Fruit fly (Drosophila melanogaster) whole organism, larva: Measurements from ENCODE around the gene TbCMF46.

Experiments used
- noc ChIP-seq: fragments of 200-800 bp; sonication (Bioruptor generic); optimal IDR thresholded peaks from 3 replicates; lab custom pipeline; 2019; ENCODE audit warnings: missing biosample characterization, mild to moderate bottlenecking, missing genetic modification characterization, moderate library complexity

The TbCMF46 gene

DNA sequence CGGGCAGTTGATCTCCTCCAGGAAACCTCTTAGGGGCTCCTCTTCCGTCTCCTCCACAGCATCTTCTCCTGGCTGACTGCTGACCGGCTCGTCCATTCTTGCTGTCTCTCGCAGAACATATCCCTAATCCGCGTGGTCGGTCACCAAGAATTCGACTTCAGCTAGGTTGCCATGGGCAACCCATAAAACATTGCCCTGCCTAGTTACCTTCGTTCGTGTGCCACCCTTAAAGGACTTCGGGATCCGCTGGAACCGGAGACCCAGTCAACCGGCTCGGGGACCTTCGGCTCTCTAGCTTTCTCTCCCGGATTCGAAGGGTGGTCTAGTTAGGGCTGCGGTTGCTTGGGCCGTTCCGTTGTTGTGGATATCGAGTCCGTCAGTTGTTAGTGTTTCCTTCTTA, at the start of gene TbCMF46, which contains the start of gene CG42366:
TbCMF46 (minus strand) TSS at position 101 of the 400 bp plus-strand sequence.
CG42366 (plus strand) TSS at position 397 of the 400 bp plus-strand sequence.
- no peak for TF ChIP-seq noc (tag; lab: Kevin White, UChicago)

dm6 chr2L:9972624-9973023, 48.0 kb upstream of the TbCMF46 start:
- TF ChIP-seq noc (tag; lab: Kevin White, UChicago) = no peak

DNA sequence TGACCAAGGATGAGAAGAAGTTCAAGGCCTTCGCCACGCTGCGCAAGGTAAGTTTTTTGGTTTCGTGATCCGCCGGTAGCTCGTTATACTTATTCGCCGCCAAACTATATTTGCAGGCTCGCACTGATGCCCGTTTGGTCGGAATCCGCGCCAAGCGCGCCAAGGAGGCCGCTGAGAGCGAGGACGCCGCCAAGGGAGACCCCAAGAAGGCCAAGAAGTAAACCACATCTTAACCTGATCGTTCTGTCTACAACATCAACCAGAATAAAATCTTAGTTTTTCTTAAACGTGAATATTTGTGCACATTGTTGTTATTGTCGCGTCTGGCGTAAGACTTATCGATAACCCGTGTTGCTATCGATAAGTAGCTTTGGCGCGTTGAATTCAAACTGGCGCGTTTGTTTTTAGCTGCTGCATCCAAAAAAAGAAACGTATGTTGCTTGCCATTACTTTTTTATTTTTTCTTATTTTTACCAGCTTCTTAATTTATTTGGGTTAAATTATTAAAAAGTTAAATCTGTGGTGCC, 43.6 kb upstream of the TbCMF46 start:
- no peak for TF ChIP-seq noc (tag; lab: Kevin White, UChicago)

DNA sequence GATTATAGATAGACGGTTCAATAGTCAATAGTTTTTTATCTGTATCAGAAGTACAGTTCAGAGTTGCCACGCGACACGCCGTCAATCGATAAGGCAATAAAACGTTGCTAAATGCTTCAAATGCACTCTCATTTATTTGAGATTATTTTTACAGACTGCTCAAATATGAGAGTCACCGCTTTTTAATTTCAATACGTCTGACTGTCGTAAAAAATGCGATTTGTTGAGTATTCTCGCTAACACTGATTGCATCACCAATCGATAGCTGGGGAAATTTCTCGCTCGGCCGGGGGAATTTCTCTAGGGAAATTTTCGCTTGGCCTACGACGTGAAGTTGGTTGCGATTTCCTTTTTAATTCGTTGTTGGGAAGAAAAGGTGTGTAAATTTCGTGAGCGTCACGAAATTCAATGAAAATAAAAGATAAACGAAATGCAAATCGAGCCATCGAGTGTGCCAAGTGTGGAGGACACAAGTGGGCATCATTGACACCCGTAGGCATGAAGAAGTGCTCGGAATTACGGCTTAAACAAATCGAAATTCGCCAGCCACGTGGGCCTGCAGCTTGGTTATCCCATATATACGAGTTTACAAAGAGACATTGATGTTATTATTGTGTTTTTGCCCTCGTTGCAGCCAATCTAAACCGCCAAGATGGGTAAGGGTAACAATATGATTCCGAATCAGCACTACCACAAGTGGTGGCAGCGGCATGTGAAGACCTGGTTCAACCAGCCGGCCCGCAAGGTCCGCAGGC, 42.5 kb upstream of the TbCMF46 start, which contains the start of the genes Dref and RpL13:
Dref (minus strand) TSS at position 247 of the 755 bp plus-strand sequence.
RpL13 (plus strand) TSS at position 331 of the 755 bp plus-strand sequence.
- peak; percentile 87 for TF ChIP-seq noc (tag; lab: Kevin White, UChicago)

DNA sequence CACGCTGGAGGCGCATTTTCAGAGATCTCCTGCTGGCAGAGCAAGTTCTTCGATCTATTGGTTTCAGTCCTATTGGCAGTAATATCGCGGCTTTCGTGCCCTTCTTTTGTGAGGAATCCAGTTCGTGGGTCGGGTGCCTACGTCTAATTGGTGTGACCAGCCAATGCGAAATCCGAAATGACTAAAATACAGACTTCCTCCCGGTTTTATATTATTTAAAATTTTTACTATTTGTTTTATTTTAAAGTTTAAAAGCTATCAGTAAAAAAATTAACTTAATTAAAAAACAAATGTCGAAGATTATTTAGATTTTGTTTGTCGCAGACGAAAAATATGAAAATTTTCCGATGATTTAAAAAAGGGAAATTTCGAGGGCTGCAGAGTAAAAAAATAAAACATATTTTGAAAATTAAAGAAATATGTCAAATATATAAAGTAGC, 39.0 kb upstream of the TbCMF46 start, which contains the start of gene CG5850:
CG5850 (minus strand) TSS at position 347 of the 440 bp plus-strand sequence.
- no peak for TF ChIP-seq noc (tag; lab: Kevin White, UChicago)

- no peak for TF ChIP-seq noc (tag; lab: Kevin White, UChicago)
Measured at dm6 chr2L:9960758-9961157, 36.1 kb upstream of the TbCMF46 start.

DNA sequence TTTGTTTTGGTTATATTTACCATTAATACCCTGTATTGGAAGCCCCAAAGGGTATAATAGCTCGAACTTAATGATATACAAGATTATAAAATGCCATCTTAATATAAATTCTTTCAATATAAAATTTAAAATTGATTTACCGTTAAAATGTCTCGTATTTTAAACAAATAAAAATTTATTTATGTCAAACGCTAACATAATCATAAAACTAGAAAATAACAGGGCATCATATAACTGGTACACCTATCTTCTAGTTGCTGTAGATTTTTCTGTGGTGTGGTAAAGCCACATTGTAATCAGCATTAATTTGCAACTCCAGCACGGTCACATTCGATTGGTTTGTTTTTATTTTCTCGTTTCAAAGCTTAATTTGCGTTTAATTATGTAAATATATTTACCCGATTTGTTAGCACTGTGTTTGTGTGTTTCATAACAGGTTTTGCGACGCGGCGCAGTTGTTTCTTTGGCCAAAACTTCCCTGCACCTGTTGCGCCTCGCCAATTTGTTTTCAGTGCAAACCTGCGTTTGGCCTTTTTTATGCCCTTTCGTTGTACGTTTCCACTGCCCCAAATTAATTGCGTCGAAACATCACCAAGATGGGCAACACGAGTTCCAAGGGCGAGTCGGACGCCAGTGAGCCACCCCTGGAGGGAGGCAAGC, 32.5 kb upstream of the TbCMF46 start, which contains the start of the genes CG4658 and CG5846:
CG4658 (plus strand) TSS at position 140 of the 660 bp plus-strand sequence.
CG5846 (minus strand) TSS at position 245 of the 660 bp plus-strand sequence.
- TF ChIP-seq noc (tag; lab: Kevin White, UChicago) = peak; percentile 93

DNA sequence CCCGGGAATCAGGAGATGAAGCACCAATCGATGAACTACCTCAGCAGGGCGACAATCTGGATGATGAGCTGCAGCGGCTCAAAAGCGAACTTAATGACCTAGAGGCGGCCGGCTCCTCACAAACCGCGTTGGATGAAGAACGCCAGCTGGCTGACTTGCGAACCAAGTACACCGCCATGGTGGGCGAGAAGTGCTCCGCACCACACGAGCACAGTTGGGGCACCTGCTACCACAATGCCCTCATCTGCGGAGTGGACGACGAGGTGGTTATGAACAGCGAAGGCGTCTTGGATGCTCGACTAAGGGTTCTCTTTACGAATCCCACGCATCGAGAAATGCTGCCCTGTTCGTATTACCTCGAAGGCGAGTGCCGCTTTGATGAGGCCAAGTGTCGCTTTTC, 30.0 kb upstream of the TbCMF46 start:
- no peak for TF ChIP-seq noc (tag; lab: Kevin White, UChicago)

- TF ChIP-seq noc (tag; lab: Kevin White, UChicago) = peak; percentile 95
Measured at dm6 chr2L:9954119-9954518, 29.5 kb upstream of the TbCMF46 start, which contains the start of the genes CG13126 and CG4709. Gene CG13126 (minus strand): TSS chr2L:9954181. Gene CG4709 (plus strand): TSS chr2L:9954325.

- peak; percentile 80 for TF ChIP-seq noc (tag; lab: Kevin White, UChicago)
Measured at dm6 chr2L:9949178-9950062, 24.8 kb upstream of the TbCMF46 start.

dm6 chr2L:9948520-9948858, 23.8 kb upstream of the TbCMF46 start:
- no peak for TF ChIP-seq noc (tag; lab: Kevin White, UChicago)

dm6 chr2L:9947738-9948519, 23.3 kb upstream of the TbCMF46 start:
- TF ChIP-seq noc (tag; lab: Kevin White, UChicago) = peak; percentile 28

- TF ChIP-seq noc (tag; lab: Kevin White, UChicago) = peak; percentile 56
Measured at dm6 chr2L:9947265-9947664, 22.6 kb upstream of the TbCMF46 start, which contains the start of gene CG5853. Gene CG5853 (minus strand): TSS chr2L:9947648.

DNA sequence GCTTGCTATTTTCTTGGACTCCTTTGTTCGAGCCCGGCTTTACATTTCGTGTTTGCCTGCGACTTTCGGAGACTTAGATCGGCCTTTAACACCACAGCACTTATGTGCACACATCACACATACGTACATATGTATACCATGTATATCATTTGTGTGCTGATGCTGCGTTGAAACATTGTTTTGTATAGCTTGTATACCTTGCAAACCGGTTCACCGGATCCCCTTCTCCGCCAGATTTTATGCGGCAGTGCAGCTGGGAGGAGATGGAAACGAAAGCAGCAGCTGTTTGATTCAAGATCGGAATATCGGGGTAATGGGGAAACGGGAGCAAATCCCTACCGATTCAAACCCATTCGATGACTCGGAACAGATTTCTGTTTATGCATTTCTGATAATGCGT, 21.4 kb upstream of the TbCMF46 start:
- TF ChIP-seq noc (tag; lab: Kevin White, UChicago) = no peak
